Fruit fly (Drosophila melanogaster) whole organism, embryonic: ENCODE measurements around the gene CG7011.

Experiments used
- CG10267 ChIP-seq: fragments of 200-800 bp; sonication (Bioruptor generic); optimal IDR thresholded peaks from 2 replicates; lab custom pipeline; 2018; ENCODE audit warnings: missing biosample characterization, mild to moderate bottlenecking, missing genetic modification characterization, moderate library complexity
- CG10543 ChIP-seq: fragments of 200-800 bp; sonication (Bioruptor generic); optimal IDR thresholded peaks from 3 replicates; lab custom pipeline; 2017; ENCODE audit warnings: missing biosample characterization, mild to moderate bottlenecking, missing genetic modification characterization, moderate library complexity
- CG10565 ChIP-seq: fragments of 200-800 bp; sonication (Bioruptor generic); optimal IDR thresholded peaks from 3 replicates; lab custom pipeline; 2016; ENCODE audit warnings: missing biosample characterization, mild to moderate bottlenecking, missing genetic modification characterization
- CG12155 ChIP-seq: fragments of 200-800 bp; sonication (Bioruptor generic); optimal IDR thresholded peaks from 3 replicates; lab custom pipeline; 2016; ENCODE audit warnings: missing biosample characterization, missing genetic modification characterization
- CG12299 ChIP-seq: fragments of 200-800 bp; sonication (Bioruptor generic); optimal IDR thresholded peaks from 2 replicates; lab custom pipeline; 2018; ENCODE audit warnings: missing biosample characterization, mild to moderate bottlenecking, missing genetic modification characterization
- CG1233 ChIP-seq: fragments of 200-800 bp; sonication (Bioruptor generic); optimal IDR thresholded peaks from 4 replicates; lab custom pipeline; 2018; ENCODE audit warnings: missing biosample characterization, mild to moderate bottlenecking, missing genetic modification characterization
- CG13424 ChIP-seq: fragments of 200-800 bp; sonication (Bioruptor generic); optimal IDR thresholded peaks from 2 replicates; lab custom pipeline; 2019; ENCODE audit warnings: missing biosample characterization, mild to moderate bottlenecking, missing genetic modification characterization, moderate library complexity
- CG14050 ChIP-seq: fragments of 200-800 bp; sonication (Bioruptor generic); IDR thresholded peaks from 3 replicates; pipeline ENCODE4 v1.3.6; 2022; ENCODE audit warnings: missing biosample characterization, missing genetic modification characterization
- CG1603 ChIP-seq: fragments of 200-800 bp; sonication (Bioruptor generic); optimal IDR thresholded peaks from 2 replicates; lab custom pipeline; 2019; ENCODE audit warnings: missing biosample characterization, mild to moderate bottlenecking, missing genetic modification characterization, moderate library complexity
- CG17568 ChIP-seq: fragments of 200-800 bp; sonication (Bioruptor generic); optimal IDR thresholded peaks from 2 replicates; lab custom pipeline; 2018; ENCODE audit warnings: missing biosample characterization, mild to moderate bottlenecking, missing genetic modification characterization, moderate library complexity
- CG18764 ChIP-seq: fragments of 200-800 bp; sonication (Bioruptor generic); optimal IDR thresholded peaks from 3 replicates; lab custom pipeline; 2016; ENCODE audit warnings: missing biosample characterization, missing genetic modification characterization
- CG30431 ChIP-seq: fragments of 200-800 bp; sonication (Bioruptor generic); optimal IDR thresholded peaks from 2 replicates; lab custom pipeline; 2017; ENCODE audit warnings: missing biosample characterization, missing genetic modification characterization
- CG31365 ChIP-seq: fragments of 200-800 bp; sonication (Bioruptor generic); optimal IDR thresholded peaks from 2 replicates; lab custom pipeline; 2018; ENCODE audit warnings: missing biosample characterization, mild to moderate bottlenecking, missing genetic modification characterization
- CG4820 ChIP-seq: fragments of 200-800 bp; sonication (Bioruptor generic); optimal IDR thresholded peaks from 3 replicates; lab custom pipeline; 2016; ENCODE audit warnings: missing biosample characterization, missing genetic modification characterization
- CG4854 ChIP-seq: fragments of 200-800 bp; sonication (Bioruptor generic); optimal IDR thresholded peaks from 2 replicates; lab custom pipeline; 2016; ENCODE audit warnings: missing biosample characterization, missing genetic modification characterization, inconsistent platforms
- CG5245 ChIP-seq: fragments of 200-800 bp; sonication (Bioruptor generic); optimal IDR thresholded peaks from 3 replicates; lab custom pipeline; 2016; ENCODE audit warnings: missing biosample characterization, missing genetic modification characterization
- CG8924 ChIP-seq: fragments of 200-800 bp; optimal IDR thresholded peaks from 3 replicates; lab custom pipeline; 2019; ENCODE audit warnings: missing biosample characterization, mild to moderate bottlenecking, missing genetic modification characterization, moderate library complexity
- CG9609 ChIP-seq: fragments of 200-800 bp; sonication (Bioruptor generic); optimal IDR thresholded peaks from 3 replicates; lab custom pipeline; 2016; ENCODE audit warnings: missing biosample characterization, missing genetic modification characterization
- CG9797 ChIP-seq: fragments of 200-800 bp; sonication (Bioruptor generic); optimal IDR thresholded peaks from 3 replicates; lab custom pipeline; 2018; ENCODE audit warnings: missing biosample characterization, mild to moderate bottlenecking, missing genetic modification characterization
- CG9932 ChIP-seq: fragments of 200-800 bp; sonication (Bioruptor generic); IDR thresholded peaks from 2 replicates; pipeline ENCODE4 v1.3.6; 2022; ENCODE audit warnings: missing biosample characterization, missing genetic modification characterization
- CkIIα-i1 ChIP-seq: fragments of 200-800 bp; sonication (Bioruptor generic); IDR thresholded peaks from 2 replicates; pipeline ENCODE4 v1.3.6; 2022; ENCODE audit warnings: missing biosample characterization, missing genetic modification characterization
- Dip2 ChIP-seq: fragments of 200-800 bp; sonication (Bioruptor generic); IDR thresholded peaks from 2 replicates; pipeline ENCODE4 v1.3.6; 2022; ENCODE audit warnings: missing biosample characterization, missing genetic modification characterization
- Drgx ChIP-seq: fragments of 200-800 bp; sonication (Bioruptor generic); IDR thresholded peaks from 2 replicates; pipeline ENCODE4 v1.3.6; 2022; ENCODE audit warnings: missing biosample characterization, missing genetic modification characterization
- Eip74EF ChIP-seq, 2 experiments: fragments of 200-800 bp in 1 of 2; fragments of >200 bp in 1 of 2; sonication (Bioruptor generic) in 1 of 2; optimal IDR thresholded peaks; 2 replicates each; lab custom pipeline; 2017 to 2019; ENCODE audit warnings: missing biosample characterization in 2 of 2, missing genetic modification characterization in 2 of 2, mild to moderate bottlenecking in 1 of 2, moderate library complexity in 1 of 2
- Gug ChIP-seq: fragments of 200-800 bp; sonication (Bioruptor generic); IDR thresholded peaks from 4 replicates; pipeline ENCODE4 v1.3.6; 2022; ENCODE audit warnings: missing biosample characterization, missing genetic modification characterization
- Hsf ChIP-seq: fragments of 200-800 bp; sonication (Bioruptor generic); optimal IDR thresholded peaks from 3 replicates; lab custom pipeline; 2016; ENCODE audit warnings: missing biosample characterization, missing genetic modification characterization
- Lim3 ChIP-seq: fragments of 200-800 bp; sonication (Bioruptor generic); IDR thresholded peaks from 2 replicates; pipeline ENCODE4 v1.3.6; 2022; ENCODE audit warnings: missing biosample characterization, missing genetic modification characterization
- Nf-YC ChIP-seq: fragments of 200-800 bp; optimal IDR thresholded peaks from 3 replicates; lab custom pipeline; 2019; ENCODE audit warnings: missing biosample characterization, mild to moderate bottlenecking, missing genetic modification characterization, moderate library complexity
- Scr ChIP-seq: fragments of 200-800 bp; sonication (Bioruptor generic); IDR thresholded peaks from 2 replicates; pipeline ENCODE4 v1.3.6; 2022; ENCODE audit warnings: missing biosample characterization, missing genetic modification characterization; ENCODE audit not compliant: partially characterized antibody
- Xrp1 ChIP-seq: fragments of 200-800 bp; sonication (Bioruptor generic); IDR thresholded peaks from 2 replicates; pipeline ENCODE4 v1.3.6; 2022; ENCODE audit warnings: missing biosample characterization, missing genetic modification characterization
- ab ChIP-seq: fragments of 200-800 bp; sonication (Bioruptor generic); optimal IDR thresholded peaks from 2 replicates; lab custom pipeline; 2016; ENCODE audit warnings: missing biosample characterization, missing genetic modification characterization
- ac ChIP-seq: fragments of 200-800 bp; sonication (Bioruptor generic); optimal IDR thresholded peaks from 3 replicates; lab custom pipeline; 2017; ENCODE audit warnings: missing biosample characterization, mild to moderate bottlenecking, missing genetic modification characterization
- ap ChIP-seq: fragments of 200-800 bp; sonication (Bioruptor generic); IDR thresholded peaks from 2 replicates; pipeline ENCODE4 v1.3.6; 2022; ENCODE audit warnings: missing biosample characterization, missing genetic modification characterization
- croc ChIP-seq: fragments of 200-800 bp; sonication (Bioruptor generic); conservative IDR thresholded peaks from 3 replicates; pipeline ENCODE4 v1.3.6; 2022; ENCODE audit warnings: missing biosample characterization, missing genetic modification characterization
- dpn ChIP-seq, 2 experiments: fragments of 200-800 bp; sonication (Bioruptor generic); optimal IDR thresholded peaks; 3 replicates each; lab custom pipeline; 2016; ENCODE audit warnings: missing biosample characterization in 2 of 2, missing genetic modification characterization in 2 of 2
- fd3F ChIP-seq: fragments of 200-800 bp; sonication (Bioruptor generic); optimal IDR thresholded peaks from 2 replicates; lab custom pipeline; 2018; ENCODE audit warnings: missing biosample characterization, mild to moderate bottlenecking, missing genetic modification characterization, moderate library complexity
- grn ChIP-seq: fragments of 200-800 bp; sonication (Bioruptor generic); optimal IDR thresholded peaks from 3 replicates; lab custom pipeline; 2017; ENCODE audit warnings: missing biosample characterization, missing genetic modification characterization
- insv ChIP-seq, 2 experiments: fragments of 200-800 bp; sonication (Bioruptor generic); optimal IDR thresholded peaks; 3 replicates each; lab custom pipeline; 2016 to 2018; ENCODE audit warnings: missing biosample characterization in 2 of 2, missing genetic modification characterization in 2 of 2
- pnt ChIP-seq: fragments of 200-800 bp; sonication (Bioruptor generic); optimal IDR thresholded peaks from 3 replicates; lab custom pipeline; 2016; ENCODE audit warnings: missing biosample characterization, missing genetic modification characterization
- sc ChIP-seq, 3 experiments: fragments of >200 bp in 2 of 3; fragments of 200-800 bp in 1 of 3; sonication (Bioruptor generic) in 1 of 3; optimal IDR thresholded peaks; 2 replicates in 2 of 3; 3 replicates in 1 of 3; lab custom pipeline; 2017; ENCODE audit warnings: mild to moderate bottlenecking in 1 of 3, missing biosample characterization in 1 of 3, missing genetic modification characterization in 1 of 3, missing genetic modification reagents in 1 of 3
- slp2 ChIP-seq: fragments of 200-800 bp; sonication (Bioruptor generic); optimal IDR thresholded peaks from 2 replicates; lab custom pipeline; 2016; ENCODE audit warnings: missing biosample characterization, missing genetic modification characterization
- sna ChIP-seq: fragments of 200-800 bp; sonication (Bioruptor generic); IDR thresholded peaks from 2 replicates; pipeline ENCODE4 v1.3.6; 2022; ENCODE audit warnings: missing biosample characterization, missing genetic modification characterization; ENCODE audit not compliant: partially characterized antibody
- tio ChIP-seq: fragments of 200-800 bp; sonication (Bioruptor generic); optimal IDR thresholded peaks from 2 replicates; lab custom pipeline; 2017; ENCODE audit warnings: missing biosample characterization, missing genetic modification characterization, inconsistent platforms
- tna ChIP-seq: fragments of 200-800 bp; sonication (Bioruptor generic); IDR thresholded peaks from 2 replicates; pipeline ENCODE4 v1.3.6; 2022; ENCODE audit warnings: missing biosample characterization, missing genetic modification characterization; ENCODE audit not compliant: partially characterized antibody
- trem ChIP-seq: fragments of 200-800 bp; optimal IDR thresholded peaks from 3 replicates; lab custom pipeline; 2019; ENCODE audit warnings: missing biosample characterization, mild to moderate bottlenecking, missing genetic modification characterization, moderate library complexity
- wor ChIP-seq: fragments of 200-800 bp; sonication (Bioruptor generic); IDR thresholded peaks from 2 replicates; pipeline ENCODE4 v1.3.6; 2022; ENCODE audit warnings: missing biosample characterization, missing genetic modification characterization
- zen2 ChIP-seq: fragments of 200-800 bp; sonication (Bioruptor generic); IDR thresholded peaks from 3 replicates; pipeline ENCODE4 v1.3.6; 2022; ENCODE audit warnings: missing biosample characterization, missing genetic modification characterization; ENCODE audit not compliant: partially characterized antibody
- zfh2 ChIP-seq: fragments of 200-800 bp; sonication (Bioruptor generic); optimal IDR thresholded peaks from 2 replicates; lab custom pipeline; 2016; ENCODE audit warnings: missing biosample characterization, missing genetic modification characterization

The CG7011 gene

DNA sequence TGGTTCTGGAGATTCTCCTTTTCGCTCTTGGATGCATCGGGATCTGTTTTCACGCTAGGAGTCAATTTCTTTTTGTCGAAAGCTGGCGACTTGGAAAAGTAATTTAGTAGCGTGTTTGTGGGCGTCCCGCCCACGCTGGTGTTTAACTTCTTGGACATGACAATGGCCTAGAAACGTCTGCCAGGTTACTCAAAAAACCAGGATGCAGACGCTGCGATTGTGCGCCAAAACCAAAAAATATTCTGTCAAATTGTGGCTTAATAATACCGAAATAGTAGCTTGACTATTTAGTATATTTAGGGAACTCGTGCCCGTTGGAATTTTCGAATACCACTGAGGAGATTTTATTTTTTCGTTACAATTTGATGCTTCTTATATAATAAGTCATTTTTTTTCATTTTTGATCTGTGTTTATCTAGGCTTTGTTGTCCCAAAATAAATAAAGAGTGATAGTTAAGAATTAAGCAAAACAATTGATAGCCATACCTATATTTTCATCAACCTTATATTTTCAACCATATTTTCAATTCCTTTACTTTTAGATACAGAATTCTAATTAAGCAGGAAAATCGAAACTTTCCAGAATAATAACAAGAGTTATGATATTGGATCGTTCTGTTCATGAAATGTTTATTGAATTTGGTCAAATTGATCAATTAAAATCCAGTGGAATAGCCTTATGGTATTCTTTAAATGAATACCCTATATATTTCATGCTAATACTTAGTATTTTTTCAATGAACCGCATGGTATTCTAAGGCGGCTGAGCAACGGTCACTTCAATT is 4.9 kb downstream of the CG7011 start, which contains the start of the genes Msh6 and Prp31 (continued):
- no peak for TF ChIP-seq ab (GFP tag; lab: Kevin White, UChicago)
- peak; percentile 35 for TF ChIP-seq CG1603 (tag; lab: Kevin White, UChicago)
- TF ChIP-seq CG5245, result no peak
- TF ChIP-seq Eip74EF (GFP tag; optimal IDR thresholded peaks at IDR 0.05; lab: Kevin White, UChicago), result no peak
- peak; percentile 63 for TF ChIP-seq CG1233 (GFP tag; lab: Kevin White, UChicago)
- TF ChIP-seq CG4820 (GFP tag; lab: Kevin White, UChicago), result peak; percentile 70
- peak; percentile 31 for TF ChIP-seq CG9797
- peak; percentile 74 for TF ChIP-seq CG8924 (tag; lab: Kevin White, UChicago)
- TF ChIP-seq CG30431, result peak; percentile 27
- peak; percentile 69 for TF ChIP-seq CG12155
- TF ChIP-seq tio, result no peak
- no peak for TF ChIP-seq tna (GFP tag; lab: Robert Waterston, UW)
- TF ChIP-seq CG9932 (GFP tag; lab: Robert Waterston, UW), result peak; percentile 67
- TF ChIP-seq Lim3 (GFP tag; lab: Robert Waterston, UW), result no peak
- no peak for TF ChIP-seq CG12299 (tag; lab: Kevin White, UChicago)
- TF ChIP-seq ap (GFP tag; lab: Robert Waterston, UW), result peak; percentile 61
- TF ChIP-seq CG4854 (GFP tag; lab: Kevin White, UChicago), result peak; percentile 22
- TF ChIP-seq fd3F (GFP tag; lab: Kevin White, UChicago), result peak; percentile 73
- TF ChIP-seq CG17568 (GFP tag; lab: Kevin White, UChicago), result no peak
- no peak for TF ChIP-seq sna (GFP tag; lab: Robert Waterston, UW)
- TF ChIP-seq zen2 (GFP tag; lab: Robert Waterston, UW), result no peak
- peak; percentile 39 for TF ChIP-seq pnt (GFP tag; lab: Kevin White, UChicago)
- peak; percentile 25 for TF ChIP-seq zfh2
- peak; percentile 57 for TF ChIP-seq CG18764 (GFP tag; lab: Kevin White, UChicago)
- no peak for TF ChIP-seq CkIIα-i1
- peak; percentile 75 for TF ChIP-seq slp2
- peak; percentile 19 for TF ChIP-seq CG10543 (GFP tag; lab: Kevin White, UChicago)
- TF ChIP-seq insv (GFP tag; optimal IDR thresholded peaks at IDR 0.05; lab: Kevin White, UChicago), result peak in 1 of 2 experiments; percentile 23
- TF ChIP-seq Xrp1 (GFP tag; lab: Robert Waterston, UW), result peak; percentile 40; the same call in 1 of the 2 replicates
- TF ChIP-seq Hsf (GFP tag; lab: Kevin White, UChicago), result peak; percentile 86
- TF ChIP-seq CG10267 (tag; lab: Kevin White, UChicago), result peak; percentile 71
- peak; percentile 72 for TF ChIP-seq CG9609 (GFP tag; lab: Kevin White, UChicago)
- peak; percentile 81 for TF ChIP-seq CG13424
- no peak for TF ChIP-seq ac (GFP tag; lab: Kevin White, UChicago)
- no peak for TF ChIP-seq sc (optimal IDR thresholded peaks at IDR 0.05; lab: Kevin White, UChicago)
- TF ChIP-seq sc (GFP tag; optimal IDR thresholded peaks at IDR 0.05; lab: Kevin White, UChicago), result peak; percentile 46
- TF ChIP-seq CG10565 (GFP tag; lab: Kevin White, UChicago), result no peak
- no peak; the same call in 1 of the 2 replicates for TF ChIP-seq wor
- no peak for TF ChIP-seq Dip2 (GFP tag; lab: Robert Waterston, UW)
- TF ChIP-seq croc (GFP tag; lab: Robert Waterston, UW), result peak; percentile 60
- TF ChIP-seq grn (GFP tag; lab: Kevin White, UChicago), result no peak
- no peak for TF ChIP-seq CG31365 (tag; lab: Kevin White, UChicago)
- TF ChIP-seq Nf-YC (tag; lab: Kevin White, UChicago), result no peak
- TF ChIP-seq Scr, result no peak
- TF ChIP-seq dpn (GFP tag; optimal IDR thresholded peaks at IDR 0.05; lab: Kevin White, UChicago), result peak; percentile 71 to 78
- peak; percentile 53 for TF ChIP-seq trem
- TF ChIP-seq CG14050 (GFP tag; lab: Robert Waterston, UW), result peak; percentile 45; the same call in 2 of the 3 replicates
- no peak for TF ChIP-seq Drgx (GFP tag; lab: Robert Waterston, UW)
- no peak; the same call in 3 of the 4 replicates for TF ChIP-seq Gug (GFP tag; lab: Robert Waterston, UW)
